Fruit fly (Drosophila melanogaster) Kc167 (cell line): ENCODE results near the gene CG5860.

ENCODE experiments used
- Myc ChIP-seq: fragments of >200 bp; optimal IDR thresholded peaks from 2 replicates; lab custom pipeline; 2017; ENCODE audit warnings: missing external identifiers
- Sin3A ChIP-seq: fragments of >200 bp; optimal IDR thresholded peaks from 2 replicates; lab custom pipeline; 2018; ENCODE audit warnings: missing external identifiers
- h ChIP-seq: fragments of >200 bp; optimal IDR thresholded peaks from 3 replicates; lab custom pipeline; 2018; ENCODE audit warnings: missing external identifiers
- insv ChIP-seq: fragments of >200 bp; optimal IDR thresholded peaks from 3 replicates; lab custom pipeline; 2018; ENCODE audit warnings: missing external identifiers
- psq ChIP-seq: fragments of >200 bp; optimal IDR thresholded peaks from 2 replicates; lab custom pipeline; 2017; ENCODE audit warnings: missing external identifiers
- ttk ChIP-seq: sonication (Bioruptor generic); optimal IDR thresholded peaks from 2 replicates; lab custom pipeline; 2017; ENCODE audit warnings: missing external identifiers

Gene CG5860

dm6 chr3R:17415439-17415838 is 6.0 kb downstream of the CG5860 start, which contains the start of gene CG5866:
Gene CG5866 (plus strand): TSS chr3R:17415739.
- no peak for TF ChIP-seq h (lab: Kevin White, UChicago)
- no peak for TF ChIP-seq Myc (lab: Kevin White, UChicago)
- no peak for TF ChIP-seq Sin3A (lab: Kevin White, UChicago)
- no peak for TF ChIP-seq insv (lab: Kevin White, UChicago)
- no peak for TF ChIP-seq psq
- TF ChIP-seq ttk: no peak

- TF ChIP-seq Sin3A (lab: Kevin White, UChicago) (no peak), insv (lab: Kevin White, UChicago) (no peak), Myc (lab: Kevin White, UChicago) (no peak), h (lab: Kevin White, UChicago) (no peak), psq (no peak), ttk (no peak)
Measured at dm6 chr3R:17417167-17417566, 7.7 kb downstream of the CG5860 start, which contains the start of gene CG33333. Gene CG33333 (plus strand): TSS chr3R:17417467.

- TF ChIP-seq Myc (lab: Kevin White, UChicago) (no peak), ttk (no peak)
Measured at dm6 chr3R:17418459-17418858, 9.0 kb downstream of the CG5860 start, which contains the start of gene CG42834. Gene CG42834 (plus strand): TSS chr3R:17418759.

dm6 chr3R:17420338-17420737 is 10.9 kb downstream of the CG5860 start, which contains the start of gene CG42835:
Gene CG42835 (plus strand): TSS chr3R:17420638.
- no peak for TF ChIP-seq Sin3A (lab: Kevin White, UChicago)

- TF ChIP-seq Myc (lab: Kevin White, UChicago) (no peak), ttk (no peak), insv (lab: Kevin White, UChicago) (no peak), psq (no peak), h (lab: Kevin White, UChicago) (no peak), Sin3A (lab: Kevin White, UChicago) (no peak)
Measured at dm6 chr3R:17422102-17422501, 12.7 kb downstream of the CG5860 start, which contains the start of gene CG14332. Gene CG14332 (minus strand): TSS chr3R:17422202.

- TF ChIP-seq Myc (lab: Kevin White, UChicago): no peak
- no peak for TF ChIP-seq insv (lab: Kevin White, UChicago)
- no peak for TF ChIP-seq psq
Measured at dm6 chr3R:17425417-17425915, 16.0 kb downstream of the CG5860 start, which contains the start of gene cysu. Gene cysu (plus strand): TSS chr3R:17425768.

- no peak for TF ChIP-seq Sin3A (lab: Kevin White, UChicago)
- no peak for TF ChIP-seq ttk
- no peak for TF ChIP-seq insv (lab: Kevin White, UChicago)
- no peak for TF ChIP-seq h (lab: Kevin White, UChicago)
- no peak for TF ChIP-seq Myc (lab: Kevin White, UChicago)
- TF ChIP-seq psq: no peak
Measured at dm6 chr3R:17426265-17426664, 16.8 kb downstream of the CG5860 start.

- TF ChIP-seq psq (no peak), ttk (no peak), Sin3A (lab: Kevin White, UChicago) (no peak), Myc (lab: Kevin White, UChicago) (no peak), insv (lab: Kevin White, UChicago) (no peak), h (lab: Kevin White, UChicago) (no peak)
Measured at dm6 chr3R:17430481-17430880, 21.1 kb downstream of the CG5860 start.

- TF ChIP-seq h (lab: Kevin White, UChicago) (no peak), psq (no peak), insv (lab: Kevin White, UChicago) (no peak), Myc (lab: Kevin White, UChicago) (no peak), Sin3A (lab: Kevin White, UChicago) (no peak), ttk (no peak)
Measured at dm6 chr3R:17433117-17433516, 23.7 kb downstream of the CG5860 start.

dm6 chr3R:17434330-17434729 is 24.9 kb downstream of the CG5860 start, which contains the start of gene CG44090:
Gene CG44090 (minus strand): TSS chr3R:17434430.
- TF ChIP-seq psq (no peak), insv (lab: Kevin White, UChicago) (no peak), Sin3A (lab: Kevin White, UChicago) (no peak), h (lab: Kevin White, UChicago) (no peak), Myc (lab: Kevin White, UChicago) (no peak), ttk (no peak)

dm6 chr3R:17440628-17441027 is 31.2 kb downstream of the CG5860 start, which contains the start of gene CG14331:
Gene CG14331 (minus strand): TSS chr3R:17440728.
- no peak for TF ChIP-seq Sin3A (lab: Kevin White, UChicago)
- no peak for TF ChIP-seq Myc (lab: Kevin White, UChicago)
- no peak for TF ChIP-seq ttk
- no peak for TF ChIP-seq psq
- TF ChIP-seq h (lab: Kevin White, UChicago): no peak
- no peak for TF ChIP-seq insv (lab: Kevin White, UChicago)

dm6 chr3R:17447615-17448014 is 38.2 kb downstream of the CG5860 start:
- no peak for TF ChIP-seq Myc (lab: Kevin White, UChicago)

- TF ChIP-seq psq (no peak), ttk (no peak), h (lab: Kevin White, UChicago) (no peak), Myc (lab: Kevin White, UChicago) (no peak), insv (lab: Kevin White, UChicago) (no peak), Sin3A (lab: Kevin White, UChicago) (no peak)
Measured at dm6 chr3R:17448758-17449157, 39.3 kb downstream of the CG5860 start, which contains the start of gene Eh. Gene Eh (minus strand): TSS chr3R:17448858.
